Worm (Caenorhabditis elegans) whole organism, late embryonic: ENCODE measurements around the gene T07C4.3.

Source experiments
- K09A11.1 ChIP-seq: sonication (generic microtip); optimal IDR thresholded peaks from 2 replicates; lab custom pipeline; 2017; ENCODE audit warnings: antibody characterized with exemption, mild to moderate bottlenecking, missing genetic modification characterization, missing compliant biosample characterization; ENCODE audit not compliant: insufficient read depth
- ahr-1 ChIP-seq: sonication (generic microtip); optimal IDR thresholded peaks from 2 replicates; lab custom pipeline; 2016; ENCODE audit warnings: missing genetic modification characterization, missing compliant biosample characterization
- ceh-14 ChIP-seq: sonication (generic microtip); optimal IDR thresholded peaks from 2 replicates; lab custom pipeline; 2016; ENCODE audit warnings: missing genotype, missing genetic modification characterization, missing compliant biosample characterization
- ceh-18 ChIP-seq: sonication (generic microtip); optimal IDR thresholded peaks from 2 replicates; lab custom pipeline; 2016; ENCODE audit warnings: missing genetic modification characterization, missing compliant biosample characterization
- ceh-22 ChIP-seq: sonication (generic microtip); optimal IDR thresholded peaks from 2 replicates; lab custom pipeline; 2017; ENCODE audit warnings: missing biosample characterization, missing genetic modification characterization
- ceh-31 ChIP-seq: sonication (generic microtip); optimal IDR thresholded peaks from 2 replicates; lab custom pipeline; 2016; ENCODE audit warnings: missing genetic modification characterization, missing compliant biosample characterization
- ceh-34 ChIP-seq: sonication (generic microtip); optimal IDR thresholded peaks from 2 replicates; lab custom pipeline; 2016; ENCODE audit warnings: mild to moderate bottlenecking, missing genetic modification characterization, missing compliant biosample characterization
- ceh-45 ChIP-seq: fragments of 200-800 bp; sonication (Bioruptor generic); IDR thresholded peaks from 2 replicates; pipeline ENCODE4 v1.3.6; 2022; ENCODE audit warnings: missing genetic modification reagents, missing genetic modification characterization, missing compliant biosample characterization
- ceh-48 ChIP-seq: sonication (generic microtip); optimal IDR thresholded peaks from 2 replicates; lab custom pipeline; 2016; ENCODE audit warnings: missing genetic modification characterization, inconsistent platforms, missing compliant biosample characterization
- ceh-9 ChIP-seq: sonication (generic microtip); optimal IDR thresholded peaks from 2 replicates; lab custom pipeline; 2016; ENCODE audit warnings: mild to moderate bottlenecking, missing genetic modification characterization, inconsistent platforms, missing compliant biosample characterization
- che-1 ChIP-seq: sonication (generic microtip); optimal IDR thresholded peaks from 2 replicates; lab custom pipeline; 2016; ENCODE audit warnings: mild to moderate bottlenecking, missing genetic modification characterization, missing compliant biosample characterization
- dve-1 ChIP-seq: sonication (generic microtip); optimal IDR thresholded peaks from 2 replicates; lab custom pipeline; 2017; ENCODE audit warnings: antibody characterized with exemption, mild to moderate bottlenecking, missing genetic modification characterization, missing compliant biosample characterization
- elt-2 ChIP-seq: sonication (generic microtip); optimal IDR thresholded peaks from 2 replicates; lab custom pipeline; 2016; ENCODE audit warnings: missing genetic modification reagents, missing genetic modification characterization, missing compliant biosample characterization
- ets-4 ChIP-seq: sonication (generic microtip); optimal IDR thresholded peaks from 2 replicates; lab custom pipeline; 2016; ENCODE audit warnings: missing genetic modification characterization, missing compliant biosample characterization
- fax-1 ChIP-seq: sonication (generic microtip); optimal IDR thresholded peaks from 2 replicates; lab custom pipeline; 2016; ENCODE audit warnings: missing genotype, missing genetic modification characterization, missing compliant biosample characterization
- fkh-10 ChIP-seq: fragments of 150-350 bp; optimal IDR thresholded peaks from 2 replicates; lab custom pipeline; 2014; ENCODE audit warnings: missing biosample characterization, missing genetic modification reagents, missing genetic modification characterization
- fkh-6 ChIP-seq: sonication (generic microtip); optimal IDR thresholded peaks from 2 replicates; lab custom pipeline; 2016; ENCODE audit warnings: missing genetic modification characterization, missing compliant biosample characterization
- hlh-8 ChIP-seq: sonication (generic microtip); optimal IDR thresholded peaks from 2 replicates; lab custom pipeline; 2016; ENCODE audit warnings: missing genotype, missing genetic modification characterization, missing compliant biosample characterization
- lim-6 ChIP-seq: sonication (generic microtip); optimal IDR thresholded peaks from 2 replicates; lab custom pipeline; 2016; ENCODE audit warnings: missing genetic modification characterization, missing compliant biosample characterization
- mec-3 ChIP-seq: sonication (generic microtip); optimal IDR thresholded peaks from 2 replicates; lab custom pipeline; 2016; ENCODE audit warnings: borderline replicate concordance, missing genetic modification characterization, missing compliant biosample characterization
- nfya-1 ChIP-seq: sonication (generic microtip); optimal IDR thresholded peaks from 2 replicates; lab custom pipeline; 2017; ENCODE audit warnings: missing genetic modification characterization, mild to moderate bottlenecking, missing compliant biosample characterization, antibody characterized with exemption, moderate library complexity
- npax-4 ChIP-seq: sonication (generic microtip); optimal IDR thresholded peaks from 2 replicates; lab custom pipeline; 2016; ENCODE audit warnings: missing genetic modification characterization, missing compliant biosample characterization
- pag-3 ChIP-seq: sonication (generic microtip); optimal IDR thresholded peaks from 2 replicates; lab custom pipeline; 2016; ENCODE audit warnings: missing compliant biosample characterization, missing genetic modification characterization, borderline replicate concordance
- ref-2 ChIP-seq: sonication (generic microtip); optimal IDR thresholded peaks from 2 replicates; lab custom pipeline; 2016; ENCODE audit warnings: missing genetic modification characterization, missing compliant biosample characterization
- sox-2 ChIP-seq: fragments of 200-800 bp; sonication (Bioruptor generic); IDR thresholded peaks from 2 replicates; pipeline ENCODE4 v1.3.6; 2022; ENCODE audit warnings: missing genetic modification reagents, missing genetic modification characterization, missing compliant biosample characterization
- syd-9 ChIP-seq: sonication (generic microtip); optimal IDR thresholded peaks from 2 replicates; lab custom pipeline; 2016; ENCODE audit warnings: mild to moderate bottlenecking, missing genetic modification characterization, moderate library complexity, missing compliant biosample characterization
- unc-42 ChIP-seq: sonication (generic microtip); optimal IDR thresholded peaks from 2 replicates; lab custom pipeline; 2016; ENCODE audit warnings: missing genotype, missing genetic modification characterization, missing compliant biosample characterization
- unc-55 ChIP-seq: sonication (generic microtip); optimal IDR thresholded peaks from 2 replicates; lab custom pipeline; 2017; ENCODE audit warnings: missing biosample characterization, missing genetic modification reagents, missing genetic modification characterization
- zip-5 ChIP-seq: sonication (generic microtip); optimal IDR thresholded peaks from 2 replicates; lab custom pipeline; 2016; ENCODE audit warnings: missing genetic modification characterization, missing compliant biosample characterization

Gene T07C4.3

ce11 chrIII:10314234-10314633, 37.7 kb upstream of the T07C4.3 start:
- no peak for TF ChIP-seq ref-2 (tag; lab: Kevin White, UChicago)
- peak; percentile 39 for TF ChIP-seq elt-2

- TF ChIP-seq ceh-45 (GFP tag; lab: Robert Waterston, UW) (no peak), fkh-6 (tag; lab: Kevin White, UChicago) (no peak), ceh-14 (tag; lab: Kevin White, UChicago) (no peak), ceh-48 (tag; lab: Kevin White, UChicago) (no peak), ets-4 (no peak), syd-9 (tag; lab: Kevin White, UChicago) (no peak), ref-2 (tag; lab: Kevin White, UChicago) (no peak), lim-6 (tag; lab: Kevin White, UChicago) (no peak)
Observed at ce11 chrIII:10318062-10318609, 33.8 kb upstream of the T07C4.3 start, which contains the start of the genes unc-50 and ostf-4. Gene unc-50, minus strand, starts transcription at chrIII:10318162. Gene ostf-4, minus strand, starts transcription at chrIII:10318559.

- TF ChIP-seq ceh-45 (GFP tag; lab: Robert Waterston, UW) (no peak), dve-1 (peak; percentile 2), hlh-8 (tag; lab: Kevin White, UChicago) (no peak), ceh-9 (no peak), zip-5 (tag; lab: Kevin White, UChicago) (no peak), mec-3 (tag; lab: Kevin White, UChicago) (no peak), unc-42 (peak; percentile 51), nfya-1 (peak; percentile 75), che-1 (no peak), unc-55 (peak; percentile 10), elt-2 (no peak), ref-2 (tag; lab: Kevin White, UChicago) (peak; percentile 30), ceh-18 (peak; percentile 6), ceh-34 (tag; lab: Kevin White, UChicago) (peak; percentile 30), ahr-1 (tag; lab: Kevin White, UChicago) (no peak), ceh-31 (tag; lab: Kevin White, UChicago) (peak; percentile 35), K09A11.1 (no peak), fkh-10 (GFP tag; lab: Kevin White, UChicago) (no peak), npax-4 (tag; lab: Kevin White, UChicago) (no peak), ceh-48 (tag; lab: Kevin White, UChicago) (peak; percentile 99)
Observed at ce11 chrIII:10318755-10319154, 33.2 kb upstream of the T07C4.3 start, which contains the start of gene unc-69. Gene unc-69, plus strand, starts transcription at chrIII:10318939.

- TF ChIP-seq ceh-22, result no peak
- TF ChIP-seq ceh-45 (GFP tag; lab: Robert Waterston, UW), result no peak
Observed at ce11 chrIII:10320788-10321187, 31.2 kb upstream of the T07C4.3 start, which contains the start of gene sas-7. Gene sas-7, plus strand, starts transcription at chrIII:10321019.

ce11 chrIII:10326327-10326726, 25.6 kb upstream of the T07C4.3 start:
- no peak for TF ChIP-seq pag-3 (tag; lab: Kevin White, UChicago)

- TF ChIP-seq fax-1 (tag; lab: Kevin White, UChicago) (no peak), sox-2 (GFP tag; lab: Robert Waterston, UW) (0 out of 2 replicates have a peak, but pooled peaks have one; percentile 13), ceh-34 (tag; lab: Kevin White, UChicago) (no peak), nfya-1 (peak; percentile 2)
Observed at ce11 chrIII:10328565-10329541, 23.1 kb upstream of the T07C4.3 start.
